Fruit fly (Drosophila melanogaster): ENCODE measurements around the gene TSG101.

TSG101 gene

dm6 chr3L:16855287-16855686, 13.2 kb downstream of the TSG101 start (continued):
- TF ChIP-seq CG3847 (GFP tag; IDR thresholded peaks at IDR 0.05) (no peak), BEAF-32 (GFP tag; optimal IDR thresholded peaks at IDR 0.05) (no peak), CG11504 (tag; optimal IDR thresholded peaks at IDR 0.05) (no peak), lov (optimal IDR thresholded peaks at IDR 0.05) (no peak), lov (GFP tag; IDR thresholded peaks at IDR 0.05) (0 out of 3 replicates have a peak, but pooled peaks have one; percentile 39), Dp (GFP tag; optimal IDR thresholded peaks at IDR 0.05) (no peak), CG4707 (GFP tag; optimal IDR thresholded peaks at IDR 0.05) (no peak), CHES-1-like (GFP tag; optimal IDR thresholded peaks at IDR 0.05) (no peak), CG11456 (GFP tag; IDR thresholded peaks at IDR 0.05) (no peak), CG34422 (GFP tag; IDR thresholded peaks at IDR 0.05) (peak; percentile 14; the same call in 1 of the 3 replicates), dpn (GFP tag; optimal IDR thresholded peaks at IDR 0.05) (no peak), jing (GFP tag; optimal IDR thresholded peaks at IDR 0.05) (no peak), sr (GFP tag; IDR thresholded peaks at IDR 0.05) (0 out of 3 replicates have a peak, but pooled peaks have one; percentile 6), da (GFP tag; optimal IDR thresholded peaks at IDR 0.05) (no peak), Ets65A (GFP tag) (peak; percentile 54), CG17568 (GFP tag; optimal IDR thresholded peaks at IDR 0.05) (no peak), CG3838 (GFP tag; optimal IDR thresholded peaks at IDR 0.05) (no peak), Scr (GFP tag; IDR thresholded peaks at IDR 0.05; ENCODE audit: partially characterized antibody) (no peak), CG10274 (GFP tag; optimal IDR thresholded peaks at IDR 0.05) (no peak), kah (GFP tag; optimal IDR thresholded peaks at IDR 0.05) (no peak), kni (GFP tag; optimal IDR thresholded peaks at IDR 0.05) (peak; percentile 48), CG16779 (GFP tag; IDR thresholded peaks at IDR 0.05) (peak; percentile 47; the same call in 1 of the 2 replicates), cwo (GFP tag; optimal IDR thresholded peaks at IDR 0.05) (peak; percentile 88), cas (GFP tag; IDR thresholded peaks at IDR 0.05) (no peak), dmrt99B (tag; optimal IDR thresholded peaks at IDR 0.05) (no peak), Spps (tag; optimal IDR thresholded peaks at IDR 0.05) (no peak), bsh (GFP tag; optimal IDR thresholded peaks at IDR 0.05) (no peak)

- no peak for TF ChIP-seq tgo (GFP tag; IDR thresholded peaks at IDR 0.05)
- no peak for TF ChIP-seq CG4424 (GFP tag; optimal IDR thresholded peaks at IDR 0.05)
- TF ChIP-seq Xrp1 (GFP tag; IDR thresholded peaks at IDR 0.05) = no peak
- TF ChIP-seq CG2889 (GFP tag; IDR thresholded peaks at IDR 0.05) = no peak
- TF ChIP-seq Eip74EF (GFP tag; optimal IDR thresholded peaks at IDR 0.05) = no peak
- TF ChIP-seq btn (GFP tag; optimal IDR thresholded peaks at IDR 0.05) = no peak
- TF ChIP-seq gcm2 (GFP tag; optimal IDR thresholded peaks at IDR 0.05) = no peak
- TF ChIP-seq chinmo (GFP tag; IDR thresholded peaks at IDR 0.05; ENCODE audit: partially characterized antibody) = no peak
- TF ChIP-seq Hand (GFP tag; optimal IDR thresholded peaks at IDR 0.05) = no peak
- TF ChIP-seq kah (GFP tag; optimal IDR thresholded peaks at IDR 0.05) = no peak
- TF ChIP-seq CG6254 (GFP tag; optimal IDR thresholded peaks at IDR 0.05) = no peak
- TF ChIP-seq Dll (GFP tag; IDR thresholded peaks at IDR 0.05; ENCODE audit: partially characterized antibody) = no peak
- no peak for TF ChIP-seq nerfin-2 (GFP tag; IDR thresholded peaks at IDR 0.05; ENCODE audit: partially characterized antibody)
- no peak for TF ChIP-seq Lpt (GFP tag; optimal IDR thresholded peaks at IDR 0.05)
Measured at dm6 chr3L:16858780-16859179, 16.7 kb downstream of the TSG101 start, which contains the start of gene sinah. Gene sinah, plus strand, starts transcription at chr3L:16859080.
